Worm (Caenorhabditis elegans) whole organism, L4/young adult: Measurements from ENCODE around the gene dnsn-1.

ENCODE experiments used
- W03F9.2 ChIP-seq: fragments of 150-350 bp; optimal IDR thresholded peaks from 2 replicates; lab custom pipeline; 2014; ENCODE audit warnings: missing biosample characterization, missing genetic modification characterization
- dao-5 ChIP-seq: sonication (generic microtip); optimal IDR thresholded peaks from 2 replicates; lab custom pipeline; 2016; ENCODE audit warnings: missing genotype, missing genetic modification characterization, moderate library complexity, missing compliant biosample characterization
- him-1 ChIP-seq: sonication (generic microtip); optimal IDR thresholded peaks from 2 replicates; lab custom pipeline; 2016; ENCODE audit warnings: missing genotype, missing genetic modification reagents, missing genetic modification characterization, missing compliant biosample characterization

DNA sequence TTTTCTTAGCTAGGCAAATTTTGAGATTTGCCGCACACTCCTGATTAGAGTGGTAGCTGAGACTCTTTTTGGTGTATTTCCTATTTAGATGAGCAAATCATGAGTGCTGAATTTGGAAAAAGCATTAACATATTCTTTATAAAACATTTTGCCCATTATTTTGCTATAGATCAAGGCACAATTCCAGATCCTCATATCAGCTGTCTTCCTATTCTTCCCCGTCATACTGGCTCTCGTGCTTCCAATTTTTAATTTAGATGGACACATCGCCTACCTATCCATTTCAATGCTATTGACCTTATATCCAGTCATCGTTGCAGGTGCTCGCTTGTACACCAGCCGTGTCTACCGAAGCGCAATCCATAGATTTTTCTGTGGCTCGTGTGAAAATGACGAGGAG, 30.8 kb downstream of the dnsn-1 start, which contains the start of gene C03H5.7:
- TF ChIP-seq him-1 (no peak), dao-5 (tag; lab: Kevin White, UChicago) (no peak), W03F9.2 (tag; lab: Kevin White, UChicago) (no peak)
